Worm (Caenorhabditis elegans): ENCODE data around the gene flp-12.

- no peak for TF ChIP-seq pes-1 (GFP tag; IDR thresholded peaks at IDR 0.05)
- no peak for TF ChIP-seq ama-1 (optimal IDR thresholded peaks at IDR 0.05)
- TF ChIP-seq tbx-11 (GFP tag; IDR thresholded peaks at IDR 0.05), result no peak
- TF ChIP-seq hmbx-1 (tag; optimal IDR thresholded peaks at IDR 0.05), result no peak
- TF ChIP-seq F13C5.2 (tag; optimal IDR thresholded peaks at IDR 0.05), result no peak
- TF ChIP-seq tbx-37 (GFP tag; conservative IDR thresholded peaks at IDR 0.05), result no peak
- no peak for TF ChIP-seq tra-4 (tag; optimal IDR thresholded peaks at IDR 0.05)
- TF ChIP-seq aly-1 (tag; optimal IDR thresholded peaks at IDR 0.05), result no peak
- no peak for TF ChIP-seq ets-7 (tag; optimal IDR thresholded peaks at IDR 0.05)
- no peak for TF ChIP-seq flt-1 (GFP tag; IDR thresholded peaks at IDR 0.05)
- no peak for TF ChIP-seq ceh-36 (tag; optimal IDR thresholded peaks at IDR 0.05)
- no peak for TF ChIP-seq scrt-1 (GFP tag; IDR thresholded peaks at IDR 0.05)
Observed at ce11 chrX:4556028-4556427, 36.1 kb downstream of the flp-12 start.

All from whole organism, early embryonic.